Fruit fly (Drosophila melanogaster): ENCODE measurements around the gene Grasp65.

Grasp65 gene

DNA sequence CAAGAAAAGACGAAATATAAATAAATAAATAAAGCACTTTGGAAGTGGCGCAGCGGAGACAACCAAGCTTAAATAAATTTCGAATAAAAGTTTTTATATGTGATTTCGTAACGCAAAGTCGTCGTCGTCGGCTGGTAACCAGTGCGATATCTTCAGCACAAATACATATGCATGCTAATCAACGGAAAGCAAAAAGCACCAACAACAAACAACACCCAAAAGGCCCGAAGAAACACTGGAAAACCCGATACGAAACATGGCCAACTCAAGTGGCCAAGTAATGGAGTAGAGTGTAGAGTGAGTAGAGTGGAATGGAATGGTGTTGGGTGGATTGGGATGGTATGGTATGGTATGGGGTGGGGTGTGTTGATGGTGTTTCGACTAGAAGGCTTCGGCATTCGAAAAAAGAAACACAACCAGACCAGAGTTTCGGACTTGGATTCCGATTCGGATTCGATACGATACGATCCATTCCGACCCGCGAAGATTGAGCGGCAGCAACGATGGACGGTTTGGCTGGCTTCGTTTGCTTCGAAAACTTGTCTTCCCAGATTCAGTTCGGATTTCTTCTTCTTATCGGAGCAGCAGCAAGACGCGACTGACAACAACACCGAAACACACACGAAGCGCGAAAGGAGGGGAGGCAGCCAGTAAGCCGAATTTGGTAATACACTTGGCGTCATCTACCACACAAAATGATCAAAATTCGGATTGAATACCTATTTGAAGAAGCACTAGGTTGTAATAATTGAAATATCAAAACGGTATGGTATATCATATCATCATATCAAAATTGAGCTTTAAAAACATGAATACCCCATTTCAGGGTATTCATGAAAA lies 22.0 kb upstream of the Grasp65 start:
- no peak for TF ChIP-seq pan (optimal IDR thresholded peaks at IDR 0.05)
- TF ChIP-seq Dll (optimal IDR thresholded peaks at IDR 0.05), result no peak
- no peak for TF ChIP-seq CG8478 (optimal IDR thresholded peaks at IDR 0.05)
- no peak for TF ChIP-seq EcR (GFP tag; optimal IDR thresholded peaks at IDR 0.05)
- TF ChIP-seq psq (optimal IDR thresholded peaks at IDR 0.05), result no peak

DNA sequence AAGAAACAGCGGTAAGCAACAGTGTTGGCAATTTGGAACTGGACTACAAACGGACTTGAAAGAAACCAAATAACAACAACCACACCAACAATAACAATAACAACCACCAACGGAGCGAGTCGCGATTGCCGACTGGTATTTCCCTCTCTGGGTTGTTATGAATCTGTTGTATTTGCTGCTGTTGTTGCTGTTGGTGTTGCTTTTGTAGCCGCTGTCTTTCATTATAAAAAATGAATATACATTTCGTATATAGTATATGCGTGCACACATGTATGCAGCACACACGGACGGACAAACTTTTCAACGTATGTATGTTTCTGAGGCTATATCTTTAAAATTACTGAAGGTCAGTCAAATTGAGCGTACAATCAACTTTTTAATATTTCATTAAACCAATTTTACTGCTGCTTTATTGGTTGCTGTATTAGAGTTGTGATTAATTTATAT lies 21.3 kb upstream of the Grasp65 start:
- TF ChIP-seq CG8478 (optimal IDR thresholded peaks at IDR 0.05) (no peak), Dll (optimal IDR thresholded peaks at IDR 0.05) (no peak), usp (GFP tag; optimal IDR thresholded peaks at IDR 0.05) (no peak), pan (optimal IDR thresholded peaks at IDR 0.05) (no peak), EcR (GFP tag; optimal IDR thresholded peaks at IDR 0.05) (no peak), psq (optimal IDR thresholded peaks at IDR 0.05) (no peak)

DNA sequence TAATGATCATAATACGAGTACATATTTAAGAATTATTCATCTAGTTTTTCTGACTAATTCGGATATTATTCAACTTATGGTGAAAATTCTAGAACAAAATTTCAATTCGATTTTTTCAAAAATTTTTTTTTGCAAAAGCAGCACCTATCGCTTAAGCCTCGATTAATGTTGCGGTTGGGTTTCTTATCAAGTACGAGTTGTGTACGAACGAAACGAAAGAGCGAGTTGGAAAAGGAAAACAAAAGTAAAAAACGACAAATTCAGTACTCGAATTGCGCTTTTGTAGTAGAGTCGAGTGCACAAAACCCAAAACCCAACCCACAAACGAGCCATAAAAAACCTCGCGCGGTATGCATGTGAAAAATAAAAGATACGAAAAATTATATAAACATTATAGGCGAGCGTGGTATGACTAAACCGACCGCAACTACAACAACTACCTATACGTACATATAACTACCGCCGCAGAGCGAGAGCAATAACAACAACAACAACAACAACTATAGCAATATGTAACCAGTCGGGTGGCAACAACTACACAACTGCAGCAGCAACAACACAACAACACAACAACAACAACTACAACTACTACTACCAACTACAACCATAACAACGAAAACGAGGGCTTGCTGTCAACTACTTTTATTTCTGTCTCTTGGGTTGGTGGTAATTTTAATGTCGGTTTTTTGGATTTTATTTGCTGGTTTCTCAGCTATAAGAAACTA lies 20.2 kb upstream of the Grasp65 start:
- TF ChIP-seq Dll (optimal IDR thresholded peaks at IDR 0.05) (no peak), pan (optimal IDR thresholded peaks at IDR 0.05) (no peak), psq (optimal IDR thresholded peaks at IDR 0.05) (no peak), EcR (GFP tag; optimal IDR thresholded peaks at IDR 0.05) (no peak), usp (GFP tag; optimal IDR thresholded peaks at IDR 0.05) (no peak), CG8478 (optimal IDR thresholded peaks at IDR 0.05) (no peak)

DNA sequence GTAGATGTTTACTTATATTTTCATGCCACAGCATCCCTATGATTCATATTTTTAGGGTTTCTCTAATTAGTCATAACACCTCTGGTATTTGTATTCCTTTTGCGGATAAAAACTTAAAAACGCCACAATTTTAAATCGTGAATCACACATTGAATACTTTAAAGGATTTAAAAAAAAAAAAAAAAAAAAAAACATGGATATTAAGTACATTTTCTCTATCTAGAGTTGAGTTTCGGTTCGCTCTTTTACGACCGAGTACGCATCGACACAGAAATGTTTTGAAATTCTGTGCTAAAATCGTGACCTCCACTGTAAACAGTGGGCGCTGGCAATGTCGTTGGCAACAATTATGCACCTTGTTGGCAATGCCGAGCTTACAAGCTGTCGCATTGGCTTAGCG lies 19.3 kb upstream of the Grasp65 start:
- TF ChIP-seq CG8478 (optimal IDR thresholded peaks at IDR 0.05) (no peak), psq (optimal IDR thresholded peaks at IDR 0.05) (no peak), pan (optimal IDR thresholded peaks at IDR 0.05) (no peak), EcR (GFP tag; optimal IDR thresholded peaks at IDR 0.05) (no peak), usp (GFP tag; optimal IDR thresholded peaks at IDR 0.05) (no peak), Dll (optimal IDR thresholded peaks at IDR 0.05) (no peak)

DNA sequence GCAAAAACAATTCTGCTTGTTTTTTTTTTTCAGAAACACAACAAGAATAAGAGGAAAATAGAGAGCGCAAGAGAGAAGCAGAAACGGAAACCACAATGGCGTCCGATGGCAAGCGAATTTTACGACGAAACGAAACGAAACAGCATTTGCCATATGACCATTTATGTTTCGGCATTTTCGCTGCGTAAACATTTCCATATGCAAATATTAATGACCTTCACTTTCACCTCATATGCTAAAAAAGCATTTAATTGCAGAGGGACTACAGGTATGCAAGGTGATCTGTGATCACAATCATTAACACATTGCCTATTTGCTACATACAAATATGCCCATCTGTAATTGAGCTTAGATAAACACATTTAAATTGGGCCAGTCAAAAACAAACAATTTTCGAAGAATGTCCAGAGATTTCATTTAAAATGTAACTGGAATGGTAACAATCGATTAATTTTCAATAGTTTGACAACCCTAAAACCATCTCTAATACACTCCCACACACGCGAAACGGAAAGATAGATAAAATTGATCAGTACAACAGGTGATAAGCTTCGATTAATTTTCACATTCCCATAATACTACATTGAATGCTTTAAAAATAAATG lies 18.5 kb upstream of the Grasp65 start:
- no peak for TF ChIP-seq psq (optimal IDR thresholded peaks at IDR 0.05)
- TF ChIP-seq pan (optimal IDR thresholded peaks at IDR 0.05), result no peak
- TF ChIP-seq EcR (GFP tag; optimal IDR thresholded peaks at IDR 0.05), result no peak
- TF ChIP-seq usp (GFP tag; optimal IDR thresholded peaks at IDR 0.05), result no peak
- TF ChIP-seq Dll (optimal IDR thresholded peaks at IDR 0.05), result no peak
- no peak for TF ChIP-seq CG8478 (optimal IDR thresholded peaks at IDR 0.05)

DNA sequence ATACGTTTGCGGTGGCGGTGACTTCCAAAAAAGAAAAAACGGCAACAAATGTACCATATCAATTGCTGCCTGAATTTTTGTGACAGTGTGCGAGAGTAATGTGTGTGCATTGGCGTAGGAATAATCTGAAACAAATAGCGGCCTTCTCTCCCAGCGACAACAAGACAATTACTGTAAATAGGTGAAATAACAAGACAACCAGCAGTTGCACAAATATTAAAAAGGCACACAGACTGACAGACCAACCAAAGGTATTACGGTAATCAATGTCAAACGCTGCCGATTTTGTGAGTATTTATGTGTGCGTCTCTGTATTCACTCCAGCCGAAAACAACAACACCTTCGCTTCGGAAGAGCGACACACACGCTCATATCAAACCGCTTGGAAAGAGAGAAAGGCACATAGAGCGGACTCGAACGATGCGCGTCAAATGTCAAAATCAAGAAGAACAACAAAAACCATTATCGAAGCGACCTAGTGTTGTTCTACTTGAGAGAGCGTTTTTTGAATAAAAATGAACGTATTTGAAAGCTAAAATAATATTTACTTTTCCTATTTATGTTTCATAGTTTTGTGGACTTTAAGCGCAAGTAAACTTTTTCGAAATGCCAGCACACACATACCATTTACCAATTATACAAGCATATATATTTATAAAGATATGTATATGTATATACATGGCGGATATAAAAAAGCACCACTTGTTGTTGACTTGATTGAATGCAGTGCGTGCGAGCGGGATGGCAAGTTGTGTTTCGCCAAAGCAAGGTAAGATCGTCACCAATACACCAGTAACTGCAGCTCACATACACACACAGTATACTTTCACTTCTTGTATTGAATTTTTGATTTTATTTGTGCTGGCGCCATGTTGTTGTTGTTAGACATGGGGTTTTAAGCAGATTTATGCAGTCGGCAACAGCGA lies 17.7 kb upstream of the Grasp65 start:
- no peak for TF ChIP-seq psq (optimal IDR thresholded peaks at IDR 0.05)
- TF ChIP-seq usp (GFP tag; optimal IDR thresholded peaks at IDR 0.05), result no peak
- TF ChIP-seq Dll (optimal IDR thresholded peaks at IDR 0.05), result no peak
- TF ChIP-seq CG8478 (optimal IDR thresholded peaks at IDR 0.05), result peak; percentile 37
- no peak for TF ChIP-seq pan (optimal IDR thresholded peaks at IDR 0.05)
- TF ChIP-seq EcR (GFP tag; optimal IDR thresholded peaks at IDR 0.05), result no peak

DNA sequence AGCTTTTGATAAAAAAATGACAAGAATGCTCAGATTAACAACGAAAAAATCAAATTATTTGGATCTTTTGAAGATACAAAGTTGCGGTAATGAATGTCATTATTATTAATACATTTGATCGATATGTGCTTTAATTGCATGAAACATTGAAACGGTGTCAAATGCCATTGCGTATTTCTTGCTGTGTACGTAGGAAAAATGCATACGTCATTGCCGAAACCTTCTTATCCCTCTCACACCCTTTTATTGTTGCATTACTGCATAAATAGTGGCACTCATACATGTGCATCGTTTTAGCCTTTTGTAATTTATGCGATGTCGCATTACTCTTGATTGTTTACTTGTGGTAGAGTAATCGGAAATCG lies 17.1 kb upstream of the Grasp65 start:
- TF ChIP-seq EcR (GFP tag; optimal IDR thresholded peaks at IDR 0.05) (no peak), CG8478 (optimal IDR thresholded peaks at IDR 0.05) (no peak), pan (optimal IDR thresholded peaks at IDR 0.05) (no peak), usp (GFP tag; optimal IDR thresholded peaks at IDR 0.05) (no peak), Dll (optimal IDR thresholded peaks at IDR 0.05) (no peak), psq (optimal IDR thresholded peaks at IDR 0.05) (no peak)

DNA sequence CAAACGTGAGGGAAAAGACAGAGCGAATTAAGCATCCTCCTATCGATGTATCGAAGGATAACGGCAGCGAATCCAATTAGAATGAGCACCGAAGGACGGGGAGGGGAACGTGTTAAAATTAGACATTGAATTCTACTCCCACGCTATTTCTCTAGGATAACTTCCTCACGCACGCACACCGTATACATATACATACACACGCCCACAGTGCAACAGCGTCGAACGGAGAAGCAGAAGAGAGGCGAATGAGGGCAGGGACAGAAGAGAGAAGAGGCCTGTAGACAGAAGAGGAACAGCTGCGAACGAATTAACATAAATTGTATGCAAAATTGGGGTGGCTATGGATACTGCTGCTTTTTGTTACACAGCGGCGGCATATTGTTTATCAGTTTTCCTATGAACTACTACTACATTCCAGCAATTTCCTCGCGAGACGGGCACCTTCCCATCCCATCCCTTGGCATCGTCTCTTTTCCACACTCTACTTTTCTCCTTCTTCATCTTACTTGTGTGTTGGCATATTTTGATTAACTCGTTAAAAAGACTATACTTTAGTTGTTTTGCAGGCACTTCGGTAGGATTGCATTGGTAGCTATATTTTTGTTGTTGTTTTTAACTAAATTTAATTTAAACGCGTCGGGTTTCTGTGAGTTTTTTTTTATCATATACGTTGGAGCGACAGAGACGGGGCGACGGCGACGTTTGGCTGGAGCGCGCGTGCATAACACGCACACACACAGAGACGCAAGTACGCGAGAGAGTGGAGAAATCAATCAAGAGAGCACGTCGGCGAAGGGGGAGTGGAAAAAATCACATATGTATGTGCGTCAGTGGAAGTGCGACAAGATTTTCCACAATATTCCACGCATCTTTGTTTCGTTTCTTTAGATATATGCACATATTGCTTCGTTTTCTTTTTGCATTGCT lies 16.3 kb upstream of the Grasp65 start:
- TF ChIP-seq psq (optimal IDR thresholded peaks at IDR 0.05) (no peak), Dll (optimal IDR thresholded peaks at IDR 0.05) (no peak), CG8478 (optimal IDR thresholded peaks at IDR 0.05) (no peak), EcR (GFP tag; optimal IDR thresholded peaks at IDR 0.05) (no peak), usp (GFP tag; optimal IDR thresholded peaks at IDR 0.05) (no peak), pan (optimal IDR thresholded peaks at IDR 0.05) (no peak)

DNA sequence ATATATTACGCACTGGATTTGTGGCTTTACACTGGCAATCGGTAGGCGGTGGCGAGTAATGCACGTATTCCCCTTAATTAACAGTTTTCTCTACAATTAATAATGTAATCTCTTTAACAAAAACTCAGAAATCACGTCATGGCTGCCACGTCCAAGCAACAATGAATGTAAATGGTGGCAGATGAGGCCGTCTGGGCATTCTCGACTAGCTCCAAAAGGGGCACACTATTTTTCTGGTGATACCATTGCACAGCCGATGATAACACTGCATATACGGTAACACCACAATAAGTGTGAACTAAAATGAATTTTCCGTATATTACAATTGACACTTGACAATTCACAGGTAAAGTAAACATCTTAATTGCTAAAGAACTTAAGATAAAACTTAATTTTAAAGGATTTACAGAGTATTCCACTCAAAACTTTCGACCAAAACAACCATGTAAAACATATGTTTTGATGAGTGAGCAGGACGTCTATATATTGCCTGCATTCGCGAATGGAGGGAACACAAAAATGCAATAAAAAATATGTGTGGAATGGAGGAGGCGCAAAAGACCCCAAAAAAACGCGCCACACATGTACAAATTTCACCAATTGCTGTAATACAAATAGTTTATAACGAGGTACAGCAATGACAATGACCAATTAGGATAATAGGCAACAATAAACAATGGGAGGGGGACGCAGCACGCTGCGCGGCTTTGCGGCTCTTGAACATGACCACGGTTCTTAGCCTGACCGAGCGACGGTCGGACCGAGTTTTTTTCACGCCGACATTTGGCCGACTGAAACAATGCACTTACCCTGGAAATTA lies 15.3 kb upstream of the Grasp65 start:
- TF ChIP-seq pan (optimal IDR thresholded peaks at IDR 0.05), result no peak
- TF ChIP-seq CG8478 (optimal IDR thresholded peaks at IDR 0.05), result no peak
- no peak for TF ChIP-seq usp (GFP tag; optimal IDR thresholded peaks at IDR 0.05)
- no peak for TF ChIP-seq psq (optimal IDR thresholded peaks at IDR 0.05)
- no peak for TF ChIP-seq EcR (GFP tag; optimal IDR thresholded peaks at IDR 0.05)
- TF ChIP-seq Dll (optimal IDR thresholded peaks at IDR 0.05), result no peak

Data from whole organism.